Worm (Caenorhabditis elegans) whole organism, L4/young adult: ENCODE measurements around the gene srh-207.
"Not testable (repeated sequence)": the region's sequence is repeated elsewhere in the genome, so short reads cannot be mapped to it uniquely, and the experiment has no call there.

Experiments
- W03F9.2 ChIP-seq: fragments of 150-350 bp; optimal IDR thresholded peaks from 2 replicates; lab custom pipeline; 2014; ENCODE audit warnings: missing biosample characterization, missing genetic modification characterization
- dao-5 ChIP-seq: sonication (generic microtip); optimal IDR thresholded peaks from 2 replicates; lab custom pipeline; 2016; ENCODE audit warnings: missing genotype, missing genetic modification characterization, moderate library complexity, missing compliant biosample characterization
- him-1 ChIP-seq: sonication (generic microtip); optimal IDR thresholded peaks from 2 replicates; lab custom pipeline; 2016; ENCODE audit warnings: missing genotype, missing genetic modification reagents, missing genetic modification characterization, missing compliant biosample characterization

The srh-207 gene

DNA sequence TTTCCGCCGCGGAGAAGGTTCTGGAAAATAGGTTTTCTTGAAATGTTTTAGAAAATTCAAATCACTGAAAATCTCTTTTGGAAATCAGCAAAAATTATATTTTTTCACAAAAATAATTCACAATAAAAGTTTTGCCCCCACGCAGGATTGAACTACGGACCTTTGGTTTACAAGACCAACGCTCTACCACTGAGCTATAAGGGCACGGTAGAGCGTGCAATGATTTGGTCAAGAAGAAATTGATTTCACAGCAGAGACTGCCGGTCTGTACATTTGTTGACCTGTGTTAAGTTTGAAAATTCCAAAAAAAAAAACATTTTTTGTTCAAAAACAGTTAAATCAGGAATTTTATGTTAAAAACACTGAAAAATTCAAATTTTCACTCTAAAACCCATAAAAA is 2.3 kb upstream of the srh-207 start:
- TF ChIP-seq him-1 (tag; lab: Kevin White, UChicago) = no peak
- TF ChIP-seq dao-5 (tag; lab: Kevin White, UChicago) = no peak
- no peak for TF ChIP-seq W03F9.2

DNA sequence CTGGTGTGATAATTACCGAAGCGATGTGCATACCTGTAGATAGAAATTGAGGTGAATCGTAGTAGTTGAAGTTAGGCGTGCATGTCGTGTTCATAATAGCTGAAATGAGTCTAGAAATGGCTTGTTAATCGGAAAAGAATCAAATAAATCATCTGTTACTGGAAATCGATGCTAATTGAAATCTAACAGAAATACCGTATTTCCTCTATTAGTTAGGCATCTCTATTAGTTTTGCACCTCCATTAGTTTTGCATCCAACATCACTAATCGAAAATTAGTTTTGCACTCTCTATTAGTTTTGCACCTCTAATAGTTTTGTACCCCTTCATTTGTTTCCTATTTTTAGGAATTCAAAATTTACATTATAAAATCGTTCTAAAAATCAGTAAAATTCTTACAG is 5.3 kb downstream of the srh-207 start, which contains the start of gene srh-209:
TSS of gene srh-209 (minus strand) at position 101 of the 400 bp plus-strand sequence.
- not testable (repeated sequence) for TF ChIP-seq dao-5 (tag; lab: Kevin White, UChicago); W03F9.2; him-1 (tag; lab: Kevin White, UChicago)

DNA sequence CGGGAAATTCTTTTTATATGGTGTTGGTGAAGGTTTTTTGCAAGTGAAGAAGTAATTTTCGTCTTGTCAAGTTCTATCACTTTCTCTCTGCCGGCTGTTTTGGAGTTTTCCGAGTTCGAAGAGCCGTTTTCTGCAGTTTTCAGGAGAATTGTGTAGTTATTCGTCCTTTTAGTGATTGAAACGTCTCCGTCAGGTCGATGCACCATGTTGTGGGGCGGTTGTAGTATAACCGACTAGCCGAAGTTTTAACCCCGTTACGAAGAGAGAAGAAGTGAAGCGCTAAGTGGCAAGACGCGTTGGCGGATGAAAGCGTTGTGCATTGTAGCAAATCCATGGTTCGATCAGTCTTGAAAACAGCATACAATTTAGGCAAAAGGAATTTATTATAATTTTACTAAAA is 7.3 kb downstream of the srh-207 start:
- TF ChIP-seq dao-5 (tag; lab: Kevin White, UChicago) (no peak), him-1 (tag; lab: Kevin White, UChicago) (no peak), W03F9.2 (no peak)

DNA sequence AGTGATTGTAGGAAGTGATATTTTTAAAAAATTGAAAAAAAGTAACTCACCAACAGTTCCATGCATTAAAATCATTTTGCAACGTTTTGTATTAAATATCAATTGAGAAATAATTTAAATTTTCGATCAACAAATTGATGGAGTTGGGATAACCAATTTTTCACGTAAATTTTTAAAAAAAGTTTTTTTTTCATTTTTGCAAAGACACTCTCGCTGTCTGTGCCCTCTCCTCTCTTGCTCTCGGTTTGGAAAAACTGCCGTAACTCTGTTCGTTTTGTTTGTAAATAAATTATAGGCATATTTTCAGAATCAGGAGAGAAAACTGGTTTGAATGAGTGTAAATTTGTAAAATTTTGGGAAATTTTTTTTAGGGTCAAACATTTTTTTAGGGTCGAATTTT is 12.2 kb downstream of the srh-207 start, which contains the start of gene Y51A2B.16:
TSS of gene Y51A2B.16 (minus strand) at position 101 of the 400 bp plus-strand sequence.
- TF ChIP-seq him-1 (tag; lab: Kevin White, UChicago) (no peak), dao-5 (tag; lab: Kevin White, UChicago) (no peak), W03F9.2 (no peak)

DNA sequence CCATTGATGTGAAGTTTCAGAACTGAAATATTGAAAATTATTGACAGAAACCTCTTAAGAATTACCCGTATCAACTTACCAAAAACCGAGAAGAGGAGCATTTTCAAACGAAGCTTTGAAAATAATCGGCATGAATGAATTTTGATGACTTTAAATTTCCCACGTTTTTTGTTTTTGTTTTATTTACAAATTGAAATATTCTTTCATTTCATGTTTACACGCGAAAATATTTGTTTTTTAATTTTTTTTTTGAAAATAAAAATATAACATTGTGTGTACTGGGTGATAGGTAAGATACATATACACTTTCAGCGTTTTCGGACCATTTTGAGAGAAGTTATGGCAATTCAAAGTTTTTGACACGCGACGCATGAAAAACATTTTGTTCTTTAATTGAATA is 14.4 kb downstream of the srh-207 start, which contains the start of gene Y51A2B.9:
TSS of gene Y51A2B.9 (minus strand) at position 101 of the 400 bp plus-strand sequence.
- TF ChIP-seq dao-5 (tag; lab: Kevin White, UChicago) (no peak), him-1 (tag; lab: Kevin White, UChicago) (no peak), W03F9.2 (no peak)

DNA sequence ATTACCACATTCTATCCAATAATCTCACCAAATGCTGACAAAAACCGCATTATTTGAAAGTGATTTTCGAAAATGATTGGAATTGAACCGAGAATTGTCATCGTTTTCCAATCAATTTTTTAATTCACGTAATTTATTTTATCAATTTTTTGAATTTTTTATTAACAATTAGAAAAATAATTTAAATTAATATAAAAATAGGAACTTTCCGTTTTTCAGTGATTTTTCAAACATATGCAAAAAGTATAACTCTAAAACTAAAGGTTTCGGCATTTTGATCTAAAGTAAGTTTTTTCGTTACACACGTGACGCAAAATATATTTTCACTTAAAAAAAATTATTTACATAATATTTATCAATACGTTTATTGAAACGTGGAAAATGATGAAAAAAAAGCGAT is 15.8 kb downstream of the srh-207 start, which contains the start of gene Y51A2B.6:
TSS of gene Y51A2B.6 (minus strand) at position 101 of the 400 bp plus-strand sequence.
- TF ChIP-seq dao-5 (tag; lab: Kevin White, UChicago) (no peak), him-1 (tag; lab: Kevin White, UChicago) (no peak), W03F9.2 (no peak)

DNA sequence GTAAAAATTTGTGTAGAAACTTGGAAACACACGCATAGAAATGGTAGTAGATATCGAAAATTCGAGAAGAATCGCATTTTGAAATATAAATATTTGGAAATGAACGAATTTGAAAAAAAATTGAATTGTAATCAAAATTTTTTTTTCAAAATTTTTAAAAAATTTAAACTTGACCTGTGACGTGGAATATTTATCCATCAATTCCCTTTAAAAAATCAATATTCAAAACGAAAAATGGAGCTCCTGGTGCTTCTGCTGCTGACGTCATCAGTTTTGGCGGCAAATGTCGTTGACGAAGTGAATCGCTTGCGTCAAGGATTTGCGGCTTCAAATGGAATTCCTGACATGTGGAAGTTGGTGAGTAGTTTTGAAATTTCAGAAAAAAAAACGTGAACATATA is 21.0 kb downstream of the srh-207 start, which contains the start of the genes Y51A2B.4 and Y51A2B.5:
TSS of gene Y51A2B.4 (minus strand) at position 101 of the 400 bp plus-strand sequence.
TSS of gene Y51A2B.5 (plus strand) at position 232 of the 400 bp plus-strand sequence.
- TF ChIP-seq him-1 (tag; lab: Kevin White, UChicago) (no peak), W03F9.2 (no peak), dao-5 (tag; lab: Kevin White, UChicago) (no peak)

DNA sequence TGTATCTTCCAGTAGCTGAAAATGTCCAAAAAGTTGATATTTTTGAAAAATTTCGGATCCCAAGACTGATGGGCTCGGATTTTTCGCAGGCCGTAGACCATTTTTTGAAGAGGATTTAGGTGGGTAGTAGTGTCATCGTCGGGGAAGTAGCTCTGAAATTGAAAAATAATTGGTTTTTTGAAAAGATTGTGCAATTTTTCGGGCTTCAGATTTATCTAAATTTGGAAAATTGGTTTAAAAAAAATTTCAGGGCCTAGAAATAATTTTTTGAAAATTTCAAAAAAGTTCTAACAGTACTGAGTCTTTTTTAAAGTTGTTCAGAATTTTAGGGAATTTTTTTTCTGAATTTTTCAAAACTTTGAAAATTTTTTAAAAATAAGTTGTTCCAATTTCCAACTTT is 27.5 kb downstream of the srh-207 start, which contains the start of gene nhr-288:
TSS of gene nhr-288 (minus strand) at position 101 of the 400 bp plus-strand sequence.
- TF ChIP-seq dao-5 (tag; lab: Kevin White, UChicago) (no peak), W03F9.2 (no peak), him-1 (tag; lab: Kevin White, UChicago) (no peak)

DNA sequence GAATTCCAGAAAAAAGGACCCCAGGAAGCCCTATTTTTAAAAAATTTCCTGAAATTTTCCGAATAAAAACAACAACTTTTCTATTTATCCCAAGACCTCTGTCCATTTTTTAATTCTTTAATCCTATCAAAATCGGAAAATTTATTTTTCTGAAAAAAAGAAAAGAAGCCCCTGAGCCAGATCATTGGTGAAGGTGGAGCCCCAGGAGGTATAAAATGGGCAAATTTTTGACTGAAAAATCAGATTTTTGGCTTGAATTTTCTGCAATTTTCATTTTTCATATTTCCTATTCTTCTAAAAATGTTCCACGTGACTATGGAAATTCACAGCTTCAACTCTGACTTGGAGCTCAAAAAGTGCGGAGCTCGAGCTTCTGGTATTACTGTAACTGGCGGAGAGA is 31.2 kb downstream of the srh-207 start, which contains the start of gene Y51A2B.8:
TSS of gene Y51A2B.8 (plus strand) at position 301 of the 400 bp plus-strand sequence.
- no peak for TF ChIP-seq W03F9.2
- TF ChIP-seq dao-5 (tag; lab: Kevin White, UChicago) = no peak
- no peak for TF ChIP-seq him-1 (tag; lab: Kevin White, UChicago)

DNA sequence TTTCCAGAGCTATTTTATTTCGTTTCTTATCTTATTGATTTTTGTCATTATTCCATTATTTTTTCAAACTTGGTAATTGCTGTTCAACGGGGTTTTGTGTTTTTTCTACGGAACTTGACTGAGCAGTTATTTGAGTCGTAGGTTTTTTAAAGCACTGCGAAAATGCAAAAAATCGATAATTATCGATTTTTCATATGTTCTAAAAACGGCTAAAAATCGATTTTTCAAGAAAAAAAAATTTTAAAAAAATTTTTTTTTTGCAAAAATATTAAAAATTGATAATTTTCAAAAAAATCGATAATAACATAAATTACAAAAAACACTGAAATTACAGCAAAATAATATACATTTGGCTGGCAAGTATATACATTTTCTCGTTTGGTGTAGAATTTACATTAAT is 34.5 kb downstream of the srh-207 start:
- no peak for TF ChIP-seq W03F9.2
- no peak for TF ChIP-seq dao-5 (tag; lab: Kevin White, UChicago)
- TF ChIP-seq him-1 (tag; lab: Kevin White, UChicago) = no peak

DNA sequence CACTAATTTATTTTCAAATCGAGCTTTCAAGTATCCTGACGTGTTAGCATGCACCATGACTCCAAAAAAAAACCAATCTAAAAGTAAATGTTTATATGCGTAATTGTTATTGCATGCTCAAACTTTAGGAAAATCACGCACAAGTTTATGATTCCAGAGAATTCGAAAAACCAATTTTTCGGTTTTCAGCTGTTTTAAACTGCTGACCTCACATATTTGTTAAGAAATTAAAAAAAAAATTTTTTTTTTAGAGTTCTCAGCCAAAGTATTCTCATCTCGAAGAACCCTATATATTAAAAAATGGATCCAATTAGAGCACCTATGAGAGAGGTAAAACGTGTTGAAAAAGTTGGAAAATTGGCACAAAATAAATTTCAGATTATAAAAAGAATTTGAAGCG is 35.8 kb downstream of the srh-207 start, which contains the start of gene Y51A2B.2:
TSS of gene Y51A2B.2 (plus strand) at position 301 of the 400 bp plus-strand sequence.
- TF ChIP-seq him-1 (tag; lab: Kevin White, UChicago) = no peak
- no peak for TF ChIP-seq W03F9.2
- no peak for TF ChIP-seq dao-5 (tag; lab: Kevin White, UChicago)

DNA sequence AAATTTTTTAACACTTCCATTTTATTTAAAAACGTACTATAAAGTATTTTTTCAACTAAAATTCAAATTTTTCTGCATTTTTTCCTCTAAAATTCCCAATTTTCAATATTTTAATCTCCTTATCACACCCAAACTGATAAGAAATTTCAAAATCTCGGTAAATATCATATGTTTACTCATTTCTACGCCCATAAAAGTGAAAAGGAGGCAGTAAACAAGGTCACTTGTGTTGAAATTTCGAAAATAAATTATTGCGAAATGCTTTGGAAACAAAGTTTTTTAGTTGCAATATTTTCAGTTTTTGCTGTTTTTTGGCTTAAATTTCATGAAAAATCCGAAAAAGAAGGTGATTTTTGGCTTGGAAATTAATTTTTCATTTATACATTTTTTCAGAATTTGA is 38.5 kb downstream of the srh-207 start, which contains the start of gene C08E8.4:
TSS of gene C08E8.4 (plus strand) at position 268 of the 400 bp plus-strand sequence.
- TF ChIP-seq dao-5 (tag; lab: Kevin White, UChicago) = no peak

DNA sequence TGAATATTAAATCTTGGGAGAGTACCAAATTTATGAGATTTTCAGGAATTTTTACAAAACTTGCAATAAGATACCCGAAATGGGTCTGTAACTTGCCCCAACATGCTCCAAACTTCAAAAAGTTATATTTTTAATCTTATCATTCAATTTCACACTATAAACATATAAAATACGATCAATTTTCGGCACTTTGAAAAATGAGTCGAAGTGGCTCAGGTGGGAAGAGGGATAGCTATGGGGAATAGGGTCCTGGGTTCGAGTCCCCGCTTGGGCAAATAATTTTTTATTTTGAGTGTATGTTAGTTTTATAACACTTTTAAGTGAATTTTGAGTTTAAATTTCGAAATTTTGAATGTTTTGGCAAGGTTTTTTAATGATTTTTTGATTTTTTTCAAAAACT is 39.0 kb downstream of the srh-207 start:
- TF ChIP-seq dao-5 (tag; lab: Kevin White, UChicago) = no peak
- TF ChIP-seq him-1 (tag; lab: Kevin White, UChicago) = no peak
- TF ChIP-seq W03F9.2 = no peak

DNA sequence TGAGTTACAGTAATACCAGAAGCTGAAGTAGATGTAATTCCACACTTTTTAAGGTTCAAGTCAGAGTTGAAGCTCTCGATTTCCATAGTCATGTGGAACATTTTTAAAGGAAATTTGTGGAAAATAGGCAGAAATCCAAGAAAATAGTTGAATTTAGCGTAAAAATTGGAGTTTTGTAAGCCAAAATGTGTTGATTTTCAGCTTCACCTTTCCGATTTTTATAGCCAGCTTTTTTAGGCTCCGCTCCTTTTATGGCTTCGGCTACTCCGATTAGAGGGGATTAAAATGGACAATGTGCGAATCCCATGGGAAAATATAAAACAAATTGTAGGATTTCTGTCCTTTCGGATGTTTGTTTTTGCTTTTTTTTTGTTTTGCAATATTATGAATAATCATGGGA is 41.7 kb downstream of the srh-207 start, which contains the start of gene C08E8.6:
TSS of gene C08E8.6 (minus strand) at position 101 of the 400 bp plus-strand sequence.
- TF ChIP-seq W03F9.2 (no peak), dao-5 (tag; lab: Kevin White, UChicago) (no peak), him-1 (tag; lab: Kevin White, UChicago) (no peak)
